Worm (Caenorhabditis elegans): Measurements from ENCODE around the gene pqn-78.

The pqn-78 gene

ce11 chrIV:15634240-15634789, 39.5 kb upstream of the pqn-78 start, which contains the start of gene Y105C5A.1274:
TSS of gene Y105C5A.1274 (plus strand) at chrIV:15634739.
- TF ChIP-seq lsy-2 (tag; optimal IDR thresholded peaks at IDR 0.05): peak in 1 of 2 experiments; percentile 33

ce11 chrIV:15631217-15631616, 36.4 kb upstream of the pqn-78 start, which contains the start of gene Y105C5A.9:
TSS of gene Y105C5A.9 (plus strand) at chrIV:15631517.
- TF ChIP-seq mab-9 (GFP tag; IDR thresholded peaks at IDR 0.05) (no peak), nhr-11 (tag; optimal IDR thresholded peaks at IDR 0.05) (no peak), unc-130 (tag; optimal IDR thresholded peaks at IDR 0.05) (no peak), ztf-11 (tag; optimal IDR thresholded peaks at IDR 0.05) (no peak), sox-4 (tag; optimal IDR thresholded peaks at IDR 0.05) (no peak), elt-3 (tag; optimal IDR thresholded peaks at IDR 0.05) (no peak), lin-35 (GFP tag; optimal IDR thresholded peaks at IDR 0.05) (no peak), lin-13 (GFP tag; optimal IDR thresholded peaks at IDR 0.05) (no peak), fkh-8 (tag; optimal IDR thresholded peaks at IDR 0.05) (no peak), snu-23 (GFP tag; optimal IDR thresholded peaks at IDR 0.05) (no peak), lsy-2 (tag; optimal IDR thresholded peaks at IDR 0.05) (no peak)

ce11 chrIV:15617667-15618066, 22.8 kb upstream of the pqn-78 start:
- TF ChIP-seq blmp-1 (tag; optimal IDR thresholded peaks at IDR 0.05) (peak; percentile 34), ces-1 (GFP tag; optimal IDR thresholded peaks at IDR 0.05) (no peak), Y116A8C.19 (tag; optimal IDR thresholded peaks at IDR 0.05; ENCODE audit: borderline replicate concordance) (no peak), lsy-2 (tag; optimal IDR thresholded peaks at IDR 0.05) (peak in 1 of 2 experiments; percentile 28), nhr-20 (tag; optimal IDR thresholded peaks at IDR 0.05) (peak; percentile 50), mep-1 (tag; optimal IDR thresholded peaks at IDR 0.05) (peak; percentile 13), nhr-85 (tag) (peak; percentile 87), elt-3 (tag; optimal IDR thresholded peaks at IDR 0.05) (peak in 1 of 6 experiments; percentile 36)

ce11 chrIV:15616971-15617370, 22.1 kb upstream of the pqn-78 start, which contains the start of gene Y105C5A.8:
TSS of gene Y105C5A.8 (minus strand) at chrIV:15617071.
- TF ChIP-seq ztf-4 (tag; optimal IDR thresholded peaks at IDR 0.05) (no peak), nhr-90 (tag; optimal IDR thresholded peaks at IDR 0.05; ENCODE audit: poor library complexity) (no peak), jun-1 (tag; optimal IDR thresholded peaks at IDR 0.05) (no peak), zip-4 (GFP tag; optimal IDR thresholded peaks at IDR 0.05) (no peak), pqm-1 (tag; optimal IDR thresholded peaks at IDR 0.05) (no peak), ceh-90 (tag; optimal IDR thresholded peaks at IDR 0.05) (no peak), lin-14 (GFP tag; optimal IDR thresholded peaks at IDR 0.05) (no peak), sox-4 (tag; optimal IDR thresholded peaks at IDR 0.05) (no peak)

- TF ChIP-seq mep-1 (tag; optimal IDR thresholded peaks at IDR 0.05): no peak
- TF ChIP-seq nhr-19 (GFP tag; conservative IDR thresholded peaks at IDR 0.05): no peak
- TF ChIP-seq mab-9 (GFP tag; IDR thresholded peaks at IDR 0.05): no peak
- no peak for TF ChIP-seq nhr-85 (tag)
- no peak for TF ChIP-seq skn-1 (tag; optimal IDR thresholded peaks at IDR 0.05)
- TF ChIP-seq grh-1 (GFP tag; IDR thresholded peaks at IDR 0.05): no peak
- no peak for TF ChIP-seq pag-3 (tag; optimal IDR thresholded peaks at IDR 0.05; ENCODE audit: borderline replicate concordance, insufficient read depth)
These were observed 18.3 kb upstream of the pqn-78 start for ce11 chrIV:15613141-15613540.

ce11 chrIV:15606396-15606795, 11.6 kb upstream of the pqn-78 start:
- TF ChIP-seq ceh-8 (GFP tag; optimal IDR thresholded peaks at IDR 0.05) (no peak), lsy-2 (tag; optimal IDR thresholded peaks at IDR 0.05) (no peak), Y116A8C.19 (tag; optimal IDR thresholded peaks at IDR 0.05; ENCODE audit: borderline replicate concordance) (no peak), ceh-88 (GFP tag; IDR thresholded peaks at IDR 0.05) (no peak), ama-1 (optimal IDR thresholded peaks at IDR 0.05) (no peak), ceh-90 (tag; optimal IDR thresholded peaks at IDR 0.05) (no peak), swsn-7 (tag; optimal IDR thresholded peaks at IDR 0.05) (no peak), elt-2 (tag; optimal IDR thresholded peaks at IDR 0.05) (no peak), C34B4.2 (tag; optimal IDR thresholded peaks at IDR 0.05) (no peak), unc-30 (tag; optimal IDR thresholded peaks at IDR 0.05) (no peak), pqm-1 (tag; optimal IDR thresholded peaks at IDR 0.05) (no peak), lin-39 (tag; optimal IDR thresholded peaks at IDR 0.05) (no peak), aha-1 (tag; optimal IDR thresholded peaks at IDR 0.05) (no peak), fkh-10 (GFP tag; optimal IDR thresholded peaks at IDR 0.05) (no peak), zip-4 (GFP tag; optimal IDR thresholded peaks at IDR 0.05) (no peak), nhr-237 (tag; optimal IDR thresholded peaks at IDR 0.05) (no peak)
